Worm (Caenorhabditis elegans): ENCODE results near the gene T27E9.6.

- TF ChIP-seq nhr-237 (tag; optimal IDR thresholded peaks at IDR 0.05): no peak
- no peak for TF ChIP-seq unc-62 (GFP tag; optimal IDR thresholded peaks at IDR 0.05 in 1 of 2)
- TF ChIP-seq unc-62 (tag; optimal IDR thresholded peaks at IDR 0.05): no peak
- TF ChIP-seq zag-1 (tag; optimal IDR thresholded peaks at IDR 0.05): no peak
Measured at ce11 chrIII:13461535-13461934, 15.0 kb downstream of the T27E9.6 start.
